Worm (Caenorhabditis elegans) whole organism, L4 larva: ENCODE data around the gene ztf-8.

Experiments used
- D1046.2 ChIP-seq: fragments of 200-800 bp; sonication (Bioruptor generic); IDR thresholded peaks from 2 replicates; pipeline ENCODE4 v1.3.6; 2022; ENCODE audit warnings: missing genetic modification characterization, missing compliant biosample characterization
- F10B5.3 ChIP-seq: sonication (generic microtip); optimal IDR thresholded peaks from 2 replicates; lab custom pipeline; 2016; ENCODE audit warnings: mild to moderate bottlenecking, missing genetic modification characterization, missing compliant biosample characterization
- F49E8.2 ChIP-seq: sonication (generic microtip); optimal IDR thresholded peaks from 2 replicates; lab custom pipeline; 2016; ENCODE audit warnings: missing compliant biosample characterization, mild to moderate bottlenecking, missing genetic modification characterization, borderline replicate concordance
- T26A8.4 ChIP-seq: fragments of 200-800 bp; sonication (Bioruptor generic); IDR thresholded peaks from 2 replicates; pipeline ENCODE4 v1.3.6; 2022; ENCODE audit warnings: missing genetic modification characterization, missing compliant biosample characterization
- Y75B8A.6 ChIP-seq: fragments of 200-800 bp; sonication (Bioruptor generic); IDR thresholded peaks from 2 replicates; pipeline ENCODE4 v1.3.6; 2022; ENCODE audit warnings: missing genetic modification reagents, missing genetic modification characterization, missing compliant biosample characterization
- ZK337.2 ChIP-seq: fragments of 200-800 bp; sonication (Bioruptor generic); IDR thresholded peaks from 2 replicates; pipeline ENCODE4 v1.3.6; 2022; ENCODE audit warnings: missing genetic modification reagents, missing genetic modification characterization, missing compliant biosample characterization
- aly-2 ChIP-seq: sonication (generic microtip); optimal IDR thresholded peaks from 2 replicates; lab custom pipeline; 2018; ENCODE audit warnings: missing biosample characterization, missing genetic modification characterization
- ama-1 ChIP-seq: fragments of 150-350 bp; optimal IDR thresholded peaks from 2 replicates; lab custom pipeline; 2014; ENCODE audit warnings: inconsistent platforms, mixed read lengths
- arid-1 ChIP-seq: fragments of 200-800 bp; sonication (Bioruptor generic); conservative IDR thresholded peaks from 2 replicates; pipeline ENCODE4 v1.3.6; 2022; ENCODE audit warnings: missing genetic modification reagents, missing genetic modification characterization, missing compliant biosample characterization
- ceh-62 ChIP-seq: sonication (generic microtip); optimal IDR thresholded peaks from 2 replicates; lab custom pipeline; 2017; ENCODE audit warnings: missing biosample characterization, missing genetic modification characterization
- ceh-82 ChIP-seq: sonication (generic microtip); optimal IDR thresholded peaks from 2 replicates; lab custom pipeline; 2017; ENCODE audit warnings: missing biosample characterization, missing genetic modification characterization
- ctbp-1 ChIP-seq: fragments of 200-800 bp; sonication (Bioruptor generic); IDR thresholded peaks from 2 replicates; pipeline ENCODE4 v1.3.6; 2022; ENCODE audit warnings: missing genetic modification reagents, missing genetic modification characterization, missing compliant biosample characterization
- daf-12 ChIP-seq: fragments of 150-350 bp; optimal IDR thresholded peaks from 2 replicates; lab custom pipeline; 2014; ENCODE audit warnings: missing biosample characterization, missing genetic modification reagents, missing genetic modification characterization
- daf-16 ChIP-seq, 3 experiments: sonication (generic microtip); optimal IDR thresholded peaks; 2 replicates each; lab custom pipeline; 2016 to 2017; ENCODE audit warnings: missing genetic modification characterization in 3 of 3, missing genetic modification reagents in 3 of 3, mild to moderate bottlenecking in 2 of 3, missing compliant biosample characterization in 2 of 3, missing biosample characterization in 1 of 3, moderate library complexity in 1 of 3
- dmd-8 ChIP-seq: fragments of 200-800 bp; sonication (Bioruptor generic); IDR thresholded peaks from 2 replicates; pipeline ENCODE4 v1.3.6; 2022; ENCODE audit warnings: missing genetic modification characterization, missing compliant biosample characterization
- dve-1 ChIP-seq: sonication (generic microtip); optimal IDR thresholded peaks from 2 replicates; lab custom pipeline; 2017; ENCODE audit warnings: antibody characterized with exemption, mild to moderate bottlenecking, missing genetic modification characterization, missing compliant biosample characterization; ENCODE audit not compliant: insufficient read depth
- egl-27 ChIP-seq: sonication (generic microtip); optimal IDR thresholded peaks from 3 replicates; lab custom pipeline; 2017; ENCODE audit warnings: missing biosample characterization, missing genetic modification reagents, missing genetic modification characterization
- fos-1 ChIP-seq: fragments of 150-350 bp; optimal IDR thresholded peaks from 2 replicates; lab custom pipeline; 2014; ENCODE audit warnings: missing biosample characterization, missing genetic modification characterization
- hif-1 ChIP-seq, 2 experiments: sonication (generic microtip); optimal IDR thresholded peaks; 2 replicates each; lab custom pipeline; 2016 to 2017; ENCODE audit warnings: missing compliant biosample characterization in 2 of 2, missing genetic modification characterization in 2 of 2, missing genetic modification reagents in 2 of 2, missing genotype in 2 of 2, mild to moderate bottlenecking in 1 of 2
- hlh-11 ChIP-seq: fragments of 200-800 bp; sonication (Bioruptor generic); optimal IDR thresholded peaks from 2 replicates; lab custom pipeline; 2018; ENCODE audit warnings: mild to moderate bottlenecking, missing genetic modification characterization, missing compliant biosample characterization
- hlh-30 ChIP-seq: sonication (generic microtip); optimal IDR thresholded peaks from 2 replicates; lab custom pipeline; 2017; ENCODE audit warnings: antibody characterized with exemption, mild to moderate bottlenecking, missing genetic modification characterization, missing compliant biosample characterization; ENCODE audit not compliant: insufficient read depth
- lin-15B ChIP-seq: fragments of 150-350 bp; sonication (generic microtip); optimal IDR thresholded peaks from 3 replicates; lab custom pipeline; 2014; ENCODE audit warnings: missing biosample characterization, missing genetic modification characterization
- lin-38 ChIP-seq: fragments of 200-800 bp; sonication (Bioruptor generic); IDR thresholded peaks from 2 replicates; pipeline ENCODE4 v1.3.6; 2022; ENCODE audit warnings: missing genetic modification reagents, missing genetic modification characterization, missing compliant biosample characterization
- madf-9 ChIP-seq: fragments of 200-800 bp; sonication (Bioruptor generic); conservative IDR thresholded peaks from 2 replicates; pipeline ENCODE4 v1.3.6; 2022; ENCODE audit warnings: missing genetic modification reagents, missing genetic modification characterization, missing compliant biosample characterization
- nhr-41 ChIP-seq: fragments of 200-800 bp; sonication (Bioruptor generic); IDR thresholded peaks from 2 replicates; pipeline ENCODE4 v1.3.6; 2022; ENCODE audit warnings: missing genetic modification reagents, missing genetic modification characterization, missing compliant biosample characterization
- nhr-42 ChIP-seq: fragments of 200-800 bp; sonication (Bioruptor generic); IDR thresholded peaks from 2 replicates; pipeline ENCODE4 v1.3.6; 2022; ENCODE audit warnings: missing genetic modification characterization, missing compliant biosample characterization
- nhr-6 ChIP-seq: fragments of 150-350 bp; optimal IDR thresholded peaks from 2 replicates; lab custom pipeline; 2014; ENCODE audit warnings: missing biosample characterization, missing genetic modification characterization
- nhr-76 ChIP-seq: fragments of 150-350 bp; optimal IDR thresholded peaks from 2 replicates; lab custom pipeline; 2014; ENCODE audit warnings: missing biosample characterization, missing genetic modification characterization
- pha-4 ChIP-seq, 2 experiments: fragments of 150-350 bp in 1 of 2; fragments of 200-800 bp in 1 of 2; sonication (Bioruptor generic) in 1 of 2; IDR thresholded peaks in 1 of 2; optimal IDR thresholded peaks in 1 of 2; 2 replicates each; pipeline versions ENCODE4 v1.3.6 to Lab custom; 2014 to 2022; ENCODE audit warnings: missing genetic modification characterization in 2 of 2, missing genetic modification reagents in 2 of 2, missing biosample characterization in 1 of 2, missing compliant biosample characterization in 1 of 2
- php-3 ChIP-seq: fragments of 200-800 bp; sonication (Bioruptor generic); IDR thresholded peaks from 2 replicates; pipeline ENCODE4 v1.3.6; 2022; ENCODE audit warnings: missing genetic modification reagents, missing genetic modification characterization, missing compliant biosample characterization
- pqm-1 ChIP-seq: sonication (generic microtip); optimal IDR thresholded peaks from 2 replicates; lab custom pipeline; 2017; ENCODE audit warnings: missing biosample characterization, missing genetic modification characterization
- rbr-2 ChIP-seq: sonication (generic microtip); optimal IDR thresholded peaks from 2 replicates; lab custom pipeline; 2016; ENCODE audit warnings: missing genotype, missing genetic modification characterization, missing compliant biosample characterization
- sdz-12 ChIP-seq: fragments of 200-800 bp; sonication (Bioruptor generic); optimal IDR thresholded peaks from 2 replicates; lab custom pipeline; 2018; ENCODE audit warnings: mild to moderate bottlenecking, missing genetic modification characterization, missing compliant biosample characterization
- set-16 ChIP-seq: fragments of 200-800 bp; sonication (Bioruptor generic); IDR thresholded peaks from 2 replicates; pipeline ENCODE4 v1.3.6; 2022; ENCODE audit warnings: missing genetic modification reagents, missing genetic modification characterization, missing compliant biosample characterization
- snpc-4 ChIP-seq: fragments of 150-350 bp; optimal IDR thresholded peaks from 2 replicates; lab custom pipeline; 2014; ENCODE audit warnings: missing biosample characterization, missing genetic modification characterization
- spr-1 ChIP-seq: sonication (generic microtip); optimal IDR thresholded peaks from 2 replicates; lab custom pipeline; 2016; ENCODE audit warnings: mild to moderate bottlenecking, missing genetic modification characterization, missing compliant biosample characterization
- unc-130 ChIP-seq: sonication (generic microtip); optimal IDR thresholded peaks from 2 replicates; lab custom pipeline; 2016; ENCODE audit warnings: missing genetic modification reagents, missing genetic modification characterization, missing compliant biosample characterization
- unc-39 ChIP-seq: sonication (generic microtip); optimal IDR thresholded peaks from 2 replicates; lab custom pipeline; 2017; ENCODE audit warnings: missing biosample characterization, missing genetic modification characterization
- unc-62 ChIP-seq, 3 experiments: fragments of 150-350 bp in 1 of 3; sonication (generic microtip); optimal IDR thresholded peaks in 2 of 3; peaks in 1 of 3; 1 replicate in 1 of 3; 2 replicates in 2 of 3; lab custom pipeline; 2014 to 2017; ENCODE audit warnings: missing biosample characterization in 3 of 3, missing genetic modification characterization in 3 of 3, missing genetic modification reagents in 3 of 3, missing genotype in 1 of 3
- zfp-2 ChIP-seq: sonication (generic microtip); optimal IDR thresholded peaks from 2 replicates; lab custom pipeline; 2016; ENCODE audit warnings: mild to moderate bottlenecking, missing genetic modification characterization, missing compliant biosample characterization
- zip-11 ChIP-seq: fragments of 200-800 bp; sonication (Bioruptor generic); IDR thresholded peaks from 2 replicates; pipeline ENCODE4 v1.3.6; 2022; ENCODE audit warnings: missing genetic modification characterization, missing compliant biosample characterization
- zip-2 ChIP-seq: fragments of 150-350 bp; optimal IDR thresholded peaks from 2 replicates; lab custom pipeline; 2014; ENCODE audit warnings: missing biosample characterization, missing genetic modification characterization
- ztf-11 ChIP-seq: fragments of 150-350 bp; optimal IDR thresholded peaks from 2 replicates; lab custom pipeline; 2014; ENCODE audit warnings: missing biosample characterization, missing genetic modification characterization

The ztf-8 gene

ce11 chrIII:5318610-5319009, 45.3 kb upstream of the ztf-8 start:
- TF ChIP-seq daf-16 (GFP tag; optimal IDR thresholded peaks at IDR 0.05; lab: Kevin White, UChicago) (no peak), daf-16 (tag; optimal IDR thresholded peaks at IDR 0.05; lab: Kevin White, UChicago) (peak; percentile 43), dve-1 (tag; lab: Kevin White, UChicago) (peak; percentile 42), lin-15B (no peak), hlh-30 (peak; percentile 46)
- TF ChIP-seq, all 104 proteins: peak for 3

- TF ChIP-seq arid-1 (GFP tag; lab: Robert Waterston, UW) (0 out of 2 replicates have a peak, but pooled peaks have one; percentile 12), hlh-30 (no peak)
Observed at ce11 chrIII:5310940-5311339, 37.7 kb upstream of the ztf-8 start, which contains the start of gene pqe-1. TSS of gene pqe-1 (plus strand) at chrIII:5311240.

ce11 chrIII:5310403-5310802, 37.1 kb upstream of the ztf-8 start:
- TF ChIP-seq egl-27 (tag; lab: Kevin White, UChicago) (no peak), set-16 (GFP tag; lab: Robert Waterston, UW) (peak; percentile 57), lin-38 (GFP tag; lab: Robert Waterston, UW) (no peak), pha-4 (GFP tag; IDR thresholded peaks at IDR 0.05; lab: Robert Waterston, UW) (0 out of 2 replicates have a peak, but pooled peaks have one; percentile 17), pha-4 (tag; optimal IDR thresholded peaks at IDR 0.05; lab: Kevin White, UChicago) (no peak)
- TF ChIP-seq, all 104 proteins: peak for 2

ce11 chrIII:5308278-5308677, 35.0 kb upstream of the ztf-8 start, which contains the start of gene mog-3:
TSS of gene mog-3 (plus strand) at chrIII:5308596.
- no peak for TF ChIP-seq pha-4 (GFP tag; IDR thresholded peaks at IDR 0.05; lab: Robert Waterston, UW)
- TF ChIP-seq pha-4 (tag; optimal IDR thresholded peaks at IDR 0.05; lab: Kevin White, UChicago) = no peak
- no peak for TF ChIP-seq ceh-82
- no peak for TF ChIP-seq F10B5.3 (tag; lab: Kevin White, UChicago)
- TF ChIP-seq dve-1 (tag; lab: Kevin White, UChicago) = peak; percentile 42
- no peak for TF ChIP-seq nhr-42 (GFP tag; lab: Robert Waterston, UW)
- peak; percentile 37 for TF ChIP-seq nhr-6 (tag; lab: Kevin White, UChicago)
- TF ChIP-seq ceh-62 (tag; lab: Kevin White, UChicago) = no peak
- TF ChIP-seq snpc-4 = no peak
- no peak for TF ChIP-seq daf-12 (tag; lab: Kevin White, UChicago)
- no peak for TF ChIP-seq pqm-1
- no peak for TF ChIP-seq fos-1
- TF ChIP-seq rbr-2 (tag; lab: Kevin White, UChicago) = peak; percentile 10
- no peak for TF ChIP-seq unc-62 (GFP tag; optimal IDR thresholded peaks at IDR 0.05 in 1 of 2; lab: Kevin White, UChicago)
- TF ChIP-seq unc-62 (tag; optimal IDR thresholded peaks at IDR 0.05; lab: Kevin White, UChicago) = no peak
- TF ChIP-seq nhr-76 (tag; lab: Kevin White, UChicago) = no peak
- no peak for TF ChIP-seq unc-39
- no peak for TF ChIP-seq aly-2 (tag; lab: Kevin White, UChicago)
- peak; percentile 53; the same call in 1 of the 2 replicates for TF ChIP-seq madf-9 (GFP tag; lab: Robert Waterston, UW)
- TF ChIP-seq ztf-11 (tag; lab: Kevin White, UChicago) = no peak
- TF ChIP-seq zfp-2 = no peak
- TF ChIP-seq php-3 (GFP tag; lab: Robert Waterston, UW) = no peak
- peak in 1 of 2 experiments; percentile 87 for TF ChIP-seq hif-1 (tag; optimal IDR thresholded peaks at IDR 0.05; lab: Kevin White, UChicago)
- TF ChIP-seq zip-11 = no peak
- peak; percentile 89 for TF ChIP-seq unc-130 (GFP tag; lab: Kevin White, UChicago)
- TF ChIP-seq sdz-12 (GFP tag; lab: Kevin White, UChicago) = no peak
- peak; percentile 65 for TF ChIP-seq ama-1
- no peak for TF ChIP-seq D1046.2 (GFP tag; lab: Robert Waterston, UW)
- no peak for TF ChIP-seq nhr-41
- no peak for TF ChIP-seq F49E8.2 (tag; lab: Kevin White, UChicago)
- TF ChIP-seq ctbp-1 (GFP tag; lab: Robert Waterston, UW) = no peak
- TF ChIP-seq Y75B8A.6 (GFP tag; lab: Robert Waterston, UW) = no peak
- no peak for TF ChIP-seq dmd-8 (GFP tag; lab: Robert Waterston, UW)
- TF ChIP-seq spr-1 = no peak
- TF ChIP-seq hlh-11 (tag; lab: Kevin White, UChicago) = peak; percentile 16
- no peak for TF ChIP-seq zip-2 (tag; lab: Kevin White, UChicago)
- TF ChIP-seq ZK337.2 = peak; percentile 62; the same call in 1 of the 2 replicates
- TF ChIP-seq hlh-30 = peak; percentile 52
- peak; percentile 23; the same call in 1 of the 2 replicates for TF ChIP-seq T26A8.4 (GFP tag; lab: Robert Waterston, UW)
